Fruit fly (Drosophila melanogaster) whole organism, embryonic: Measurements from ENCODE around the gene crq.
A peak's percentile ranks its signal among the peaks of the same experiment; 100 is the strongest.

Experiments used
- CG1024 ChIP-seq: fragments of 200-800 bp; sonication (Bioruptor generic); IDR thresholded peaks from 2 replicates; pipeline ENCODE4 v1.3.6; 2022; ENCODE audit warnings: missing biosample characterization, missing genetic modification characterization
- CG10565 ChIP-seq: fragments of 200-800 bp; sonication (Bioruptor generic); optimal IDR thresholded peaks from 3 replicates; lab custom pipeline; 2016; ENCODE audit warnings: missing biosample characterization, mild to moderate bottlenecking, missing genetic modification characterization
- CG11696 ChIP-seq: fragments of 200-800 bp; sonication (Bioruptor generic); IDR thresholded peaks from 2 replicates; pipeline ENCODE4 v1.3.6; 2022; ENCODE audit warnings: missing biosample characterization, missing genetic modification characterization
- CG14050 ChIP-seq: fragments of 200-800 bp; sonication (Bioruptor generic); IDR thresholded peaks from 3 replicates; pipeline ENCODE4 v1.3.6; 2022; ENCODE audit warnings: missing biosample characterization, missing genetic modification characterization
- CG14667 ChIP-seq: fragments of 200-800 bp; sonication (Bioruptor generic); IDR thresholded peaks from 2 replicates; pipeline ENCODE4 v1.3.6; 2022; ENCODE audit warnings: missing biosample characterization, missing genetic modification characterization
- CG15696 ChIP-seq: fragments of 200-800 bp; sonication (Bioruptor generic); optimal IDR thresholded peaks from 2 replicates; lab custom pipeline; 2019; ENCODE audit warnings: missing biosample characterization, mild to moderate bottlenecking, missing genetic modification characterization, moderate library complexity
- CG1602 ChIP-seq: fragments of 200-800 bp; sonication (Bioruptor generic); optimal IDR thresholded peaks from 3 replicates; lab custom pipeline; 2016; ENCODE audit warnings: missing biosample characterization, missing genetic modification characterization
- CG31365 ChIP-seq: fragments of 200-800 bp; sonication (Bioruptor generic); optimal IDR thresholded peaks from 2 replicates; lab custom pipeline; 2018; ENCODE audit warnings: missing biosample characterization, mild to moderate bottlenecking, missing genetic modification characterization
- CG4404 ChIP-seq: fragments of 200-800 bp; sonication (Bioruptor generic); IDR thresholded peaks from 2 replicates; pipeline ENCODE4 v1.3.6; 2022; ENCODE audit warnings: missing biosample characterization, missing genetic modification characterization
- CG4707 ChIP-seq: fragments of 200-800 bp; sonication (Bioruptor generic); optimal IDR thresholded peaks from 2 replicates; lab custom pipeline; 2018; ENCODE audit warnings: missing biosample characterization, mild to moderate bottlenecking, missing genetic modification characterization, moderate library complexity
- CG7357 ChIP-seq: fragments of 200-800 bp; sonication (Bioruptor generic); IDR thresholded peaks from 3 replicates; pipeline ENCODE4 v1.3.6; 2022; ENCODE audit warnings: missing biosample characterization, missing genetic modification characterization
- CG7839 ChIP-seq: fragments of 200-800 bp; sonication (Bioruptor generic); optimal IDR thresholded peaks from 3 replicates; lab custom pipeline; 2018; ENCODE audit warnings: missing biosample characterization, mild to moderate bottlenecking, missing genetic modification characterization, moderate library complexity
- CG7928 ChIP-seq: fragments of 200-800 bp; sonication (Bioruptor generic); optimal IDR thresholded peaks from 2 replicates; lab custom pipeline; 2017; ENCODE audit warnings: missing biosample characterization, mild to moderate bottlenecking, missing genetic modification characterization
- CG7987 ChIP-seq: fragments of 200-800 bp; sonication (Bioruptor generic); optimal IDR thresholded peaks from 2 replicates; lab custom pipeline; 2018; ENCODE audit warnings: missing biosample characterization, mild to moderate bottlenecking, missing genetic modification characterization, moderate library complexity
- CG8089 ChIP-seq: fragments of 200-800 bp; sonication (Bioruptor generic); optimal IDR thresholded peaks from 3 replicates; lab custom pipeline; 2016; ENCODE audit warnings: missing biosample characterization, missing genetic modification characterization
- CG8281 ChIP-seq: fragments of 200-800 bp; sonication (Bioruptor generic); optimal IDR thresholded peaks from 2 replicates; lab custom pipeline; 2018; ENCODE audit warnings: missing biosample characterization, mild to moderate bottlenecking, missing genetic modification characterization, moderate library complexity
- CG8765 ChIP-seq: fragments of 200-800 bp; sonication (Bioruptor generic); IDR thresholded peaks from 2 replicates; pipeline ENCODE4 v1.3.6; 2022; ENCODE audit warnings: missing biosample characterization, missing genetic modification characterization
- CHES-1-like ChIP-seq: fragments of 200-800 bp; sonication (Bioruptor generic); optimal IDR thresholded peaks from 2 replicates; lab custom pipeline; 2016; ENCODE audit warnings: missing biosample characterization, missing genetic modification characterization
- Doc2 ChIP-seq: fragments of 200-800 bp; sonication (Bioruptor generic); IDR thresholded peaks from 2 replicates; pipeline ENCODE4 v1.3.6; 2022; ENCODE audit warnings: missing biosample characterization, missing genetic modification characterization
- HHEX ChIP-seq: fragments of 200-800 bp; sonication (Bioruptor generic); optimal IDR thresholded peaks from 3 replicates; lab custom pipeline; 2017; ENCODE audit warnings: missing biosample characterization, mild to moderate bottlenecking, missing genetic modification characterization, missing genetic modification reagents
- MTF-1 ChIP-seq: fragments of 200-800 bp; sonication (Bioruptor generic); optimal IDR thresholded peaks from 2 replicates; lab custom pipeline; 2018; ENCODE audit warnings: missing biosample characterization, mild to moderate bottlenecking, missing genetic modification characterization, borderline replicate concordance
- NC2α ChIP-seq: fragments of 200-800 bp; sonication (Bioruptor generic); optimal IDR thresholded peaks from 2 replicates; lab custom pipeline; 2016; ENCODE audit warnings: missing biosample characterization, missing genetic modification characterization
- Neu2 ChIP-seq: fragments of 200-800 bp; sonication (Bioruptor generic); optimal IDR thresholded peaks from 3 replicates; lab custom pipeline; 2016; ENCODE audit warnings: missing biosample characterization, missing genetic modification characterization, borderline replicate concordance
- Oaz ChIP-seq: fragments of 200-800 bp; sonication (Bioruptor generic); IDR thresholded peaks from 2 replicates; pipeline ENCODE4 v1.3.6; 2022; ENCODE audit warnings: missing biosample characterization, missing genetic modification characterization
- Rx ChIP-seq: fragments of 200-800 bp; sonication (Bioruptor generic); IDR thresholded peaks from 2 replicates; pipeline ENCODE4 v1.3.6; 2022; ENCODE audit warnings: missing biosample characterization, missing genetic modification characterization
- Sox100B ChIP-seq: fragments of 200-800 bp; sonication (Bioruptor generic); optimal IDR thresholded peaks from 3 replicates; lab custom pipeline; 2018; ENCODE audit warnings: missing biosample characterization, mild to moderate bottlenecking, missing genetic modification characterization
- ac ChIP-seq: fragments of 200-800 bp; sonication (Bioruptor generic); optimal IDR thresholded peaks from 3 replicates; lab custom pipeline; 2017; ENCODE audit warnings: missing biosample characterization, mild to moderate bottlenecking, missing genetic modification characterization
- ash1 ChIP-seq: fragments of 200-800 bp; sonication (Bioruptor generic); optimal IDR thresholded peaks from 2 replicates; lab custom pipeline; 2018; ENCODE audit warnings: missing biosample characterization, mild to moderate bottlenecking, missing genetic modification characterization
- cas ChIP-seq: fragments of 200-800 bp; sonication (Bioruptor generic); IDR thresholded peaks from 2 replicates; pipeline ENCODE4 v1.3.6; 2022; ENCODE audit warnings: missing biosample characterization, missing genetic modification characterization
- cg ChIP-seq: fragments of 200-800 bp; sonication (Bioruptor generic); optimal IDR thresholded peaks from 3 replicates; lab custom pipeline; 2019; ENCODE audit warnings: missing biosample characterization, mild to moderate bottlenecking, missing genetic modification characterization, moderate library complexity
- chinmo ChIP-seq: fragments of 200-800 bp; sonication (Bioruptor generic); IDR thresholded peaks from 4 replicates; pipeline ENCODE4 v1.3.6; 2022; ENCODE audit warnings: missing biosample characterization, missing genetic modification characterization; ENCODE audit not compliant: partially characterized antibody
- ems ChIP-seq: fragments of 200-800 bp; sonication (Bioruptor generic); optimal IDR thresholded peaks from 3 replicates; lab custom pipeline; 2016; ENCODE audit warnings: missing biosample characterization, missing genetic modification characterization
- eve ChIP-seq, 2 experiments: fragments of >200 bp; optimal IDR thresholded peaks; 2 replicates each; lab custom pipeline; 2017; ENCODE audit warnings: missing biosample characterization in 2 of 2, missing genetic modification characterization in 2 of 2
- gcm ChIP-seq: fragments of 200-800 bp; sonication (Bioruptor generic); optimal IDR thresholded peaks from 2 replicates; lab custom pipeline; 2019; ENCODE audit warnings: missing biosample characterization, mild to moderate bottlenecking, missing genetic modification characterization, moderate library complexity
- hb ChIP-seq: fragments of 200-800 bp; sonication (Bioruptor generic); IDR thresholded peaks from 3 replicates; pipeline ENCODE4 v1.3.6; 2022; ENCODE audit warnings: missing biosample characterization, missing genetic modification characterization; ENCODE audit not compliant: partially characterized antibody
- jing ChIP-seq: fragments of 200-800 bp; sonication (Bioruptor generic); optimal IDR thresholded peaks from 2 replicates; lab custom pipeline; 2018; ENCODE audit warnings: missing biosample characterization, mild to moderate bottlenecking, missing genetic modification characterization
- lilli ChIP-seq: fragments of 200-800 bp; sonication (Bioruptor generic); optimal IDR thresholded peaks from 3 replicates; lab custom pipeline; 2016; ENCODE audit warnings: missing biosample characterization, missing genetic modification characterization
- maf-S ChIP-seq: fragments of 200-800 bp; sonication (Bioruptor generic); optimal IDR thresholded peaks from 2 replicates; lab custom pipeline; 2016; ENCODE audit warnings: missing biosample characterization, missing genetic modification characterization
- mirr ChIP-seq: fragments of 200-800 bp; sonication (Bioruptor generic); optimal IDR thresholded peaks from 3 replicates; lab custom pipeline; 2018; ENCODE audit warnings: missing biosample characterization, mild to moderate bottlenecking, missing genetic modification characterization
- onecut ChIP-seq: fragments of 200-800 bp; sonication (Bioruptor generic); IDR thresholded peaks from 2 replicates; pipeline ENCODE4 v1.3.6; 2022; ENCODE audit warnings: missing biosample characterization, missing genetic modification characterization
- peb ChIP-seq: fragments of 200-800 bp; sonication (Bioruptor generic); IDR thresholded peaks from 2 replicates; pipeline ENCODE4 v1.3.6; 2022; ENCODE audit warnings: missing biosample characterization, missing genetic modification characterization
- psq ChIP-seq: fragments of 200-800 bp; sonication (Bioruptor generic); optimal IDR thresholded peaks from 2 replicates; lab custom pipeline; 2017; ENCODE audit warnings: missing biosample characterization, missing genetic modification characterization
- pzg ChIP-seq: fragments of 200-800 bp; sonication (Bioruptor generic); optimal IDR thresholded peaks from 3 replicates; lab custom pipeline; 2018; ENCODE audit warnings: missing biosample characterization, mild to moderate bottlenecking, missing genetic modification characterization, moderate library complexity
- repo ChIP-seq: fragments of 200-800 bp; sonication (Bioruptor generic); optimal IDR thresholded peaks from 2 replicates; lab custom pipeline; 2016; ENCODE audit warnings: missing biosample characterization, missing genetic modification characterization
- sc ChIP-seq, 3 experiments: fragments of >200 bp in 2 of 3; fragments of 200-800 bp in 1 of 3; sonication (Bioruptor generic) in 1 of 3; optimal IDR thresholded peaks; 2 replicates in 2 of 3; 3 replicates in 1 of 3; lab custom pipeline; 2017; ENCODE audit warnings: mild to moderate bottlenecking in 1 of 3, missing biosample characterization in 1 of 3, missing genetic modification characterization in 1 of 3, missing genetic modification reagents in 1 of 3
- sug ChIP-seq: fragments of 200-800 bp; optimal IDR thresholded peaks from 2 replicates; lab custom pipeline; 2019; ENCODE audit warnings: missing biosample characterization, mild to moderate bottlenecking, missing genetic modification characterization, moderate library complexity
- zf30C ChIP-seq: fragments of 200-800 bp; sonication (Bioruptor generic); optimal IDR thresholded peaks from 3 replicates; lab custom pipeline; 2018; ENCODE audit warnings: missing biosample characterization, mild to moderate bottlenecking, missing genetic modification characterization

The crq gene

DNA sequence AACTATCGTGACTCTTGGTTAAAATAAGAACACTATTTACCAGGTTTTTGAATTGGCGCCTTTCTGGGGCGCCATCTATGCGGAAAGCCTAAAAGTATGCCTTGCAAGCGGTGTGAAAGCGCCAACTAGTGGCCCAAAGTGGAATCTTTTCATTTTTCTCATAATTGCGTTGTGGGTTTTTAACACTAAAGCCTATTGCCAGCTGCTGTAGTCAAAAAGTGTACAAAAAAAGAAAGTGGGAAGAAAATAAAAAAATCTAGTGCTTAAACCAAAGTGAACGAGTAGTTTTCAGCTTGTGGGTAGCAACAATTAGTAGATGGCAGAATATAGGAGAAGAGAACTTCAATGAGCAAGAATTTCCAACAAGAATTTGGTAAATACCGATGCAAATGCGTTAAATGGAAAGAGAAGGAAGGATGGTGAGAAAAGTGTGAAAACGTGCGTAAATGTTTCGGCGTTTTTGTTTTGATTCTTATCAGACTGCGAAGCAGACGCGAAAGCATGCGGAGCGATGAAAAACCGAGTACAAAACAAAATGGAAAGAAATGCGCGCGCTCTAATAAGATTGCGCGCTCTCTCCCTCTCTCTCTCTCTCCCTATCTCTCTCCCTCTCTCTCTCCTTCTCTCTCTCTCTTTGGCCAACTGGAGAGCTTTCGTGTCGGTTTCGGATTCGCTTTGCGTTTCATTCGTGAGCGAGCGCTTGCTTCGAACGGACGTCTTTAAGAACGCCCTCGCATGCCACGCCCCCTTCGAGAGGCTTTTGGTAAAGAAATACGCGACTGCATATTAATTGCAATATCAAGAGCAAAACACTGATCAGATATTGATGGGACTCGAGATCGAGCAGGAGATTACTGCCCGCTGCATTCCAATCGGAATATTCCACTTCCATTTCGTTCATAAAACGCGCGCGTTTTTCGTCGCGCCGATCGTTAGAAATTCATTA lies 37.6 kb upstream of the crq start (continued):
- TF ChIP-seq CG7839 (peak; percentile 63), CG8281 (no peak), jing (GFP tag; lab: Kevin White, UChicago) (peak; percentile 22), pzg (GFP tag; lab: Kevin White, UChicago) (peak; percentile 90), Rx (0 out of 2 replicates have a peak, but pooled peaks have one; percentile 37), CG10565 (GFP tag; lab: Kevin White, UChicago) (no peak), hb (GFP tag; lab: Robert Waterston, UW) (peak; percentile 36; the same call in 1 of the 3 replicates), CG7928 (GFP tag; lab: Kevin White, UChicago) (peak; percentile 16), CG1602 (GFP tag; lab: Kevin White, UChicago) (peak; percentile 67), Doc2 (GFP tag; lab: Robert Waterston, UW) (no peak), CG7987 (GFP tag; lab: Kevin White, UChicago) (peak; percentile 77), CHES-1-like (GFP tag; lab: Kevin White, UChicago) (peak; percentile 88), gcm (peak; percentile 54), onecut (GFP tag; lab: Robert Waterston, UW) (peak; percentile 79), Sox100B (GFP tag; lab: Kevin White, UChicago) (no peak), zf30C (GFP tag; lab: Kevin White, UChicago) (no peak), peb (GFP tag; lab: Robert Waterston, UW) (0 out of 2 replicates have a peak, but pooled peaks have one; percentile 8), CG8089 (peak; percentile 62), CG14050 (GFP tag; lab: Robert Waterston, UW) (no peak), CG8765 (GFP tag; lab: Robert Waterston, UW) (peak; percentile 44; the same call in 1 of the 2 replicates), MTF-1 (GFP tag; lab: Kevin White, UChicago) (peak; percentile 66), CG4707 (GFP tag; lab: Kevin White, UChicago) (peak; percentile 21), lilli (GFP tag; lab: Kevin White, UChicago) (peak; percentile 76), ac (GFP tag; lab: Kevin White, UChicago) (peak; percentile 9), CG11696 (peak; percentile 64; the same call in 1 of the 2 replicates), Oaz (GFP tag; lab: Robert Waterston, UW) (no peak), ems (GFP tag; lab: Kevin White, UChicago) (peak; percentile 56), HHEX (GFP tag; lab: Kevin White, UChicago) (peak; percentile 24), mirr (GFP tag; lab: Kevin White, UChicago) (peak; percentile 71), CG4404 (GFP tag; lab: Robert Waterston, UW) (peak; percentile 57), CG15696 (peak; percentile 64), Neu2 (GFP tag; lab: Kevin White, UChicago) (peak; percentile 72), CG7357 (GFP tag; lab: Robert Waterston, UW) (peak; percentile 31; the same call in 1 of the 3 replicates), sc (optimal IDR thresholded peaks at IDR 0.05; lab: Kevin White, UChicago) (no peak), sc (GFP tag; optimal IDR thresholded peaks at IDR 0.05; lab: Kevin White, UChicago) (peak; percentile 23), ash1 (GFP tag; lab: Kevin White, UChicago) (peak; percentile 39), cas (GFP tag; lab: Robert Waterston, UW) (no peak; the same call in 1 of the 2 replicates), CG1024 (GFP tag; lab: Robert Waterston, UW) (peak; percentile 62), psq (GFP tag; lab: Kevin White, UChicago) (peak; percentile 98), CG14667 (GFP tag; lab: Robert Waterston, UW) (peak; percentile 70), repo (GFP tag; lab: Kevin White, UChicago) (peak; percentile 40), NC2α (GFP tag; lab: Kevin White, UChicago) (peak; percentile 37), sug (tag; lab: Kevin White, UChicago) (peak; percentile 62), cg (no peak), chinmo (GFP tag; lab: Robert Waterston, UW) (peak; percentile 81; the same call in 2 of the 4 replicates), CG31365 (tag; lab: Kevin White, UChicago) (no peak), eve (GFP tag; optimal IDR thresholded peaks at IDR 0.05; lab: Kevin White, UChicago) (peak in 1 of 2 experiments; percentile 86), maf-S (peak; percentile 73)
